Worm (Caenorhabditis elegans): ENCODE data around the gene F16G10.6.

F16G10.6 gene

ce11 chrII:2380174-2380573, 2.5 kb upstream of the F16G10.6 start, which contains the start of gene F16G10.7:
F16G10.7 (minus strand) TSS chrII:2380274.
- TF ChIP-seq hrde-1 (tag; optimal IDR thresholded peaks at IDR 0.05; ENCODE audit: borderline replicate concordance) (no peak), lsy-27 (tag; optimal IDR thresholded peaks at IDR 0.05; ENCODE audit: borderline replicate concordance, insufficient read depth) (no peak), F57C9.4 (tag; optimal IDR thresholded peaks at IDR 0.05) (no peak), sptf-2 (GFP tag; optimal IDR thresholded peaks at IDR 0.05) (no peak)

- TF ChIP-seq unc-62 (GFP tag; optimal IDR thresholded peaks at IDR 0.05) (no peak), tbx-9 (tag; optimal IDR thresholded peaks at IDR 0.05; ENCODE audit: borderline replicate concordance) (no peak), egrh-3 (GFP tag; IDR thresholded peaks at IDR 0.05) (peak; percentile 55; the same call in 1 of the 2 replicates), Y53G8AR.9 (GFP tag; conservative IDR thresholded peaks at IDR 0.05) (no peak), ztf-26 (tag; optimal IDR thresholded peaks at IDR 0.05) (no peak), lsy-27 (tag; optimal IDR thresholded peaks at IDR 0.05; ENCODE audit: borderline replicate concordance, insufficient read depth) (no peak), efl-1 (GFP tag; optimal IDR thresholded peaks at IDR 0.05) (no peak), ztf-25 (GFP tag; IDR thresholded peaks at IDR 0.05) (no peak)
Measured at ce11 chrII:2379673-2380072, 2.0 kb upstream of the F16G10.6 start.

DNA sequence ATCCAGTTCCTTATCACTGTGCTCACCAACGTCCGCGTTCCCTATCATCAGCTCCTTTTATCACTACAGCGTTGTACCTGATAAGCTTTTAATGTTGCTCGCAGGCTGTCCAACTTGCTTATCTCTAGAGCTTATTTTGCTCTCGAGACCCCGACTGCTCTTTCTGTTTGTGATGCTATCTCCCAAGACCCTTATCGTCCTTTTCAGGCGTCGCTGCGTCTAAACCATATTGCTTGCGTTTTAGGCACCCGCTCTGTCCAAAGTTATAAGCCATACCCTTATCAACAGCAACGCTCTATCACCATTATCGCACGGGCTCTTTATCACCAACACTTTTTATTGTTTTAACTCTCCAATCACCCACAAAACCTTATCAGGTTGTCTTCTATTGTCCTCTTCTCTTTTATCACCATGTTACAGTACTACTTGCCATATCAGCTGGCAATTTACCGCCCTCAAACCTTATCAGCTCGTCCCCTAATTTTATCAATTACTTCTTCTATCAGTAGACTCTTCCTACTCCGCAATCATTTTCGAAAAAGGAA, 886 bp upstream of the F16G10.6 start:
- TF ChIP-seq ztf-3 (GFP tag; optimal IDR thresholded peaks at IDR 0.05) = peak; percentile 80
- peak; percentile 61 for TF ChIP-seq C06A6.2 (GFP tag; conservative IDR thresholded peaks at IDR 0.05)
- TF ChIP-seq snpc-1.3 (tag; optimal IDR thresholded peaks at IDR 0.05; ENCODE audit: insufficient read depth) = no peak
- TF ChIP-seq lsy-27 (tag; optimal IDR thresholded peaks at IDR 0.05; ENCODE audit: borderline replicate concordance, insufficient read depth) = no peak
- peak; percentile 100 for TF ChIP-seq nhr-80 (tag; optimal IDR thresholded peaks at IDR 0.05)
- peak; percentile 64 for TF ChIP-seq sptf-2 (GFP tag; optimal IDR thresholded peaks at IDR 0.05)
- peak; percentile 90; the same call in 1 of the 2 replicates for TF ChIP-seq dox-1 (GFP tag; IDR thresholded peaks at IDR 0.05)
- TF ChIP-seq ztf-28 (GFP tag; IDR thresholded peaks at IDR 0.05) = no peak
- TF ChIP-seq gei-17 (GFP tag; optimal IDR thresholded peaks at IDR 0.05) = peak; percentile 61
- 0 out of 2 replicates have a peak, but pooled peaks have one; percentile 17 for TF ChIP-seq let-526 (GFP tag; IDR thresholded peaks at IDR 0.05)
- peak; percentile 97 for TF ChIP-seq nhr-90 (tag; optimal IDR thresholded peaks at IDR 0.05)
- peak; percentile 84 for TF ChIP-seq tlf-1 (GFP tag; optimal IDR thresholded peaks at IDR 0.05)
- TF ChIP-seq hmg-1.2 (GFP tag; IDR thresholded peaks at IDR 0.05) = no peak
- no peak for TF ChIP-seq C17E4.6 (GFP tag; IDR thresholded peaks at IDR 0.05)
- peak; percentile 91 for TF ChIP-seq nfyb-1 (GFP tag; IDR thresholded peaks at IDR 0.05)
- peak; percentile 76 for TF ChIP-seq repo-1 (tag; optimal IDR thresholded peaks at IDR 0.05)
- peak; percentile 99 for TF ChIP-seq ets-4 (GFP tag; optimal IDR thresholded peaks at IDR 0.05)
- 0 out of 2 replicates have a peak, but pooled peaks have one; percentile 20 for TF ChIP-seq K11D2.4 (GFP tag; IDR thresholded peaks at IDR 0.05)
- TF ChIP-seq tbp1 (GFP tag; optimal IDR thresholded peaks at IDR 0.05) = peak; percentile 65
- TF ChIP-seq lir-1 (GFP tag; conservative IDR thresholded peaks at IDR 0.05) = 0 out of 2 replicates have a peak, but pooled peaks have one; percentile 45
- peak; percentile 12 for TF ChIP-seq ztf-18 (tag; optimal IDR thresholded peaks at IDR 0.05)
- TF ChIP-seq atf-7 (tag; optimal IDR thresholded peaks at IDR 0.05) = peak; percentile 99
- peak; percentile 31 for TF ChIP-seq chd-7 (tag; optimal IDR thresholded peaks at IDR 0.05)
- no peak for TF ChIP-seq madf-6 (GFP tag; IDR thresholded peaks at IDR 0.05)
- TF ChIP-seq ztf-26 (tag; optimal IDR thresholded peaks at IDR 0.05) = peak; percentile 19
- no peak; the same call in none of the 2 replicates for TF ChIP-seq mcd-1 (GFP tag; IDR thresholded peaks at IDR 0.05)
- TF ChIP-seq fkh-3 (tag; optimal IDR thresholded peaks at IDR 0.05) = no peak
- peak; percentile 97 for TF ChIP-seq egl-44 (GFP tag; IDR thresholded peaks at IDR 0.05)
- TF ChIP-seq let-607 (tag; optimal IDR thresholded peaks at IDR 0.05) = peak; percentile 79 to 88
- TF ChIP-seq Y79H2A.3 (GFP tag; conservative IDR thresholded peaks at IDR 0.05) = no peak
- TF ChIP-seq snpc-4 (GFP tag; optimal IDR thresholded peaks at IDR 0.05) = no peak
- TF ChIP-seq snpc-4 (tag; optimal IDR thresholded peaks at IDR 0.05) = peak in 1 of 4 experiments; percentile 44
- TF ChIP-seq ZK185.1 (tag; optimal IDR thresholded peaks at IDR 0.05; ENCODE audit: poor library complexity, severe bottlenecking) = no peak
- 0 out of 2 replicates have a peak, but pooled peaks have one; percentile 2 for TF ChIP-seq ceh-40 (GFP tag; IDR thresholded peaks at IDR 0.05)
- peak; percentile 78 for TF ChIP-seq unc-62 (GFP tag; optimal IDR thresholded peaks at IDR 0.05)
